Worm (Caenorhabditis elegans) whole organism, L2 larva: ENCODE data around the gene tag-342.

Experiments
- R02D3.7 ChIP-seq: fragments of 150-350 bp; optimal IDR thresholded peaks from 2 replicates; lab custom pipeline; 2014; ENCODE audit warnings: missing biosample characterization, missing genetic modification characterization
- ceh-82 ChIP-seq: fragments of 150-350 bp; optimal IDR thresholded peaks from 2 replicates; lab custom pipeline; 2014; ENCODE audit warnings: missing biosample characterization, missing genetic modification characterization
- elt-1 ChIP-seq: fragments of 150-350 bp; optimal IDR thresholded peaks from 2 replicates; lab custom pipeline; 2014; ENCODE audit warnings: missing biosample characterization, missing genetic modification characterization
- elt-3 ChIP-seq: sonication (generic microtip); optimal IDR thresholded peaks from 2 replicates; lab custom pipeline; 2017; ENCODE audit warnings: missing biosample characterization, missing genetic modification characterization
- fos-1 ChIP-seq: fragments of 150-350 bp; optimal IDR thresholded peaks from 2 replicates; lab custom pipeline; 2014; ENCODE audit warnings: missing biosample characterization, missing genetic modification characterization
- lin-13 ChIP-seq: fragments of 150-350 bp; optimal IDR thresholded peaks from 2 replicates; lab custom pipeline; 2014; ENCODE audit warnings: missing biosample characterization, missing genetic modification reagents, missing genetic modification characterization
- lsy-2 ChIP-seq, 2 experiments: fragments of 150-350 bp in 1 of 2; sonication (generic microtip) in 1 of 2; optimal IDR thresholded peaks; 2 replicates each; lab custom pipeline; 2014 to 2017; ENCODE audit warnings: missing biosample characterization in 2 of 2, missing genetic modification characterization in 2 of 2
- mab-5 ChIP-seq: fragments of 150-350 bp; optimal IDR thresholded peaks from 2 replicates; lab custom pipeline; 2014; ENCODE audit warnings: missing biosample characterization, missing genetic modification characterization
- mdl-1 ChIP-seq, 2 experiments: fragments of 150-350 bp in 1 of 2; sonication (generic microtip) in 1 of 2; optimal IDR thresholded peaks; 2 replicates each; lab custom pipeline; 2017; ENCODE audit warnings: missing biosample characterization in 2 of 2, missing genetic modification characterization in 2 of 2
- nhr-12 ChIP-seq: fragments of 150-350 bp; optimal IDR thresholded peaks from 2 replicates; lab custom pipeline; 2014; ENCODE audit warnings: missing biosample characterization, missing genetic modification characterization
- nhr-23 ChIP-seq: fragments of 150-350 bp; optimal IDR thresholded peaks from 2 replicates; lab custom pipeline; 2014; ENCODE audit warnings: missing biosample characterization, missing genetic modification reagents, missing genetic modification characterization
- nhr-25 ChIP-seq: fragments of 150-350 bp; sonication (generic microtip); optimal IDR thresholded peaks from 3 replicates; lab custom pipeline; 2014; ENCODE audit warnings: missing biosample characterization, missing genetic modification characterization
- sem-4 ChIP-seq: fragments of 150-350 bp; optimal IDR thresholded peaks from 2 replicates; lab custom pipeline; 2014; ENCODE audit warnings: missing biosample characterization, missing genetic modification reagents, missing genetic modification characterization
- sma-9 ChIP-seq, 2 experiments: fragments of 150-350 bp in 1 of 2; sonication (generic microtip) in 1 of 2; optimal IDR thresholded peaks; 2 replicates each; lab custom pipeline; 2014 to 2016; ENCODE audit warnings: missing genetic modification characterization in 2 of 2, mild to moderate bottlenecking in 1 of 2, missing biosample characterization in 1 of 2, missing compliant biosample characterization in 1 of 2, missing genetic modification reagents in 1 of 2, moderate library complexity in 1 of 2
- zag-1 ChIP-seq: fragments of 150-350 bp; optimal IDR thresholded peaks from 2 replicates; lab custom pipeline; 2014; ENCODE audit warnings: missing biosample characterization, missing genetic modification characterization

tag-342 gene

DNA sequence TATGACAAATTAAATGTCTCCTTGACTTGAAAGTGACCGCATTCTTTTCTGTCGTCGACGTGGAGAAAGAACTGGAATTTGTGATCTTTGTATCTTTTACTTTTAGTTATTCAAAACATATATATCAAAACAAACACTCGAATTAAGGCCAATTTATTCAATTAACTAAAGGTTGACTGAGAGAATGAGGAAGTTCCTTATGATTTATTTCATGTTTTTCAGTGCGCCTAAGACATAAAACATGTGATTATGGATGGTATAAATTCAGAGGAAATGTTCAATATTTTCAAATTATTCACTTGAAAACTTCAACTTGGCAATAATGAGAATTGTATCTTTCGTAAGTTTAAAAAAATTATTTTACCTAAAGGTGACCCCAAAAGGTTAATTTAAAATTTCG is 45.6 kb downstream of the tag-342 start, which contains the start of gene F55H2.8:
Gene F55H2.8, plus strand, starts transcription at position 301 of the 400 bp plus-strand sequence.
- TF ChIP-seq elt-1 (tag; lab: Kevin White, UChicago): no peak
- no peak for TF ChIP-seq zag-1
- no peak for TF ChIP-seq nhr-23 (tag; lab: Kevin White, UChicago)
- no peak for TF ChIP-seq nhr-12 (tag; lab: Kevin White, UChicago)

DNA sequence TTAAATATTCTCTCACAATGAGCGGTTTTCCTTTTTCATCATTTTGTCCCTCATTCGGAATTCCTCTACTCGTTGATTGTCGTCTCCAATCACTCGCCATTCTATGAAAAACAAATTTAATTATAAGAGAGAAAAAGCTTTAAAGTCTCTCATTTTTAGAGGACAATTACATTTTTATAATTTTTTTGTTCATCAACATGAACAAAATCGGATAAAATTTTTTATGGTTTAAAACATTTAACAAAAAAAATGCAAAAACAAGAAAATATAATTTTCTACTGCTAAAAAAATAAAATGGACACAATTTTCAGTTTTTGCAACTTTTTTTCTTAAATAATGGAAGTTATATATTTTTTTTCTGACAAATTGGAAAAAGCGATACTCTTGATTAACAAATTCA is 48.2 kb downstream of the tag-342 start, which contains the start of gene F55H2.7:
Gene F55H2.7, minus strand, starts transcription at position 101 of the 400 bp plus-strand sequence.
- TF ChIP-seq sem-4 (tag; lab: Kevin White, UChicago): no peak
- TF ChIP-seq nhr-12 (tag; lab: Kevin White, UChicago): no peak
- TF ChIP-seq sma-9 (GFP tag; optimal IDR thresholded peaks at IDR 0.05; lab: Kevin White, UChicago): no peak
- no peak for TF ChIP-seq sma-9 (tag; optimal IDR thresholded peaks at IDR 0.05; lab: Kevin White, UChicago)
- TF ChIP-seq mab-5: no peak
- no peak for TF ChIP-seq fos-1
- TF ChIP-seq mdl-1 (tag; optimal IDR thresholded peaks at IDR 0.05; lab: Kevin White, UChicago): no peak
- no peak for TF ChIP-seq ceh-82 (tag; lab: Kevin White, UChicago)
- TF ChIP-seq lin-13 (GFP tag; lab: Kevin White, UChicago): no peak
- TF ChIP-seq nhr-25 (tag; lab: Kevin White, UChicago): no peak
- no peak for TF ChIP-seq R02D3.7 (tag; lab: Kevin White, UChicago)
- TF ChIP-seq elt-3 (tag; lab: Kevin White, UChicago): no peak
- no peak for TF ChIP-seq lsy-2 (tag; optimal IDR thresholded peaks at IDR 0.05; lab: Kevin White, UChicago)
